Fruit fly (Drosophila melanogaster): Measurements from ENCODE around the gene CG10352.

The CG10352 gene

dm6 chrX:11920959-11921358, 44.0 kb upstream of the CG10352 start (continued):
- TF ChIP-seq CG5245 (GFP tag; optimal IDR thresholded peaks at IDR 0.05), result peak; percentile 64
- peak; percentile 62 for TF ChIP-seq CG17612 (GFP tag; IDR thresholded peaks at IDR 0.05)
- peak; percentile 74 for TF ChIP-seq peb (GFP tag; IDR thresholded peaks at IDR 0.05)
- TF ChIP-seq usp (GFP tag; optimal IDR thresholded peaks at IDR 0.05), result no peak
- TF ChIP-seq gem (tag; optimal IDR thresholded peaks at IDR 0.05), result peak; percentile 95
- TF ChIP-seq tin (GFP tag; optimal IDR thresholded peaks at IDR 0.05), result peak; percentile 75
- peak; percentile 28 for TF ChIP-seq CG17186 (GFP tag; optimal IDR thresholded peaks at IDR 0.05)
- TF ChIP-seq CG18599 (GFP tag; optimal IDR thresholded peaks at IDR 0.05), result peak; percentile 87
- TF ChIP-seq CG7745 (tag; optimal IDR thresholded peaks at IDR 0.05), result no peak
- peak in 1 of 2 experiments; percentile 91 for TF ChIP-seq eve (GFP tag; optimal IDR thresholded peaks at IDR 0.05)
- TF ChIP-seq BEAF-32 (GFP tag; optimal IDR thresholded peaks at IDR 0.05), result no peak
- TF ChIP-seq Asciz (GFP tag; optimal IDR thresholded peaks at IDR 0.05), result peak; percentile 89
- TF ChIP-seq CG3065 (GFP tag; optimal IDR thresholded peaks at IDR 0.05), result peak; percentile 13
- TF ChIP-seq CG9215 (GFP tag; IDR thresholded peaks at IDR 0.05), result peak; percentile 86
- peak; percentile 85 for TF ChIP-seq ATbp (GFP tag; optimal IDR thresholded peaks at IDR 0.05)
- peak; percentile 63 for TF ChIP-seq CG7928 (GFP tag; optimal IDR thresholded peaks at IDR 0.05)
- TF ChIP-seq CG15696 (tag; optimal IDR thresholded peaks at IDR 0.05), result peak; percentile 58
- peak; percentile 91 for TF ChIP-seq lmd (GFP tag; IDR thresholded peaks at IDR 0.05)
- peak; percentile 87 for TF ChIP-seq scrt (GFP tag; optimal IDR thresholded peaks at IDR 0.05)
- TF ChIP-seq Scr (GFP tag; IDR thresholded peaks at IDR 0.05; ENCODE audit: partially characterized antibody), result no peak
- TF ChIP-seq Trl (optimal IDR thresholded peaks at IDR 0.05), result peak; percentile 33 to 64
- peak; percentile 69 for TF ChIP-seq Trl (GFP tag; optimal IDR thresholded peaks at IDR 0.05)
- peak; percentile 71 for TF ChIP-seq eyg (GFP tag; optimal IDR thresholded peaks at IDR 0.05)
- no peak; the same call in 1 of the 2 replicates for TF ChIP-seq Doc2 (GFP tag; IDR thresholded peaks at IDR 0.05)
- peak in 1 of 2 experiments; percentile 79 for TF ChIP-seq Hr78 (GFP tag; optimal IDR thresholded peaks at IDR 0.05)
- peak; percentile 22 for TF ChIP-seq CG3995 (GFP tag; optimal IDR thresholded peaks at IDR 0.05)
- TF ChIP-seq CG11504 (tag; optimal IDR thresholded peaks at IDR 0.05), result peak; percentile 94
- TF ChIP-seq cwo (GFP tag; optimal IDR thresholded peaks at IDR 0.05), result peak; percentile 85
- TF ChIP-seq slou (GFP tag; optimal IDR thresholded peaks at IDR 0.05), result peak; percentile 86
- TF ChIP-seq Oli (tag; optimal IDR thresholded peaks at IDR 0.05), result peak; percentile 93
- peak; percentile 69 for TF ChIP-seq Dip3 (GFP tag; optimal IDR thresholded peaks at IDR 0.05)
- peak; percentile 54; the same call in 1 of the 2 replicates for TF ChIP-seq bowl (GFP tag; IDR thresholded peaks at IDR 0.05)
- TF ChIP-seq CG6254 (GFP tag; optimal IDR thresholded peaks at IDR 0.05), result peak; percentile 74
- peak; percentile 1 for TF ChIP-seq repo (GFP tag; optimal IDR thresholded peaks at IDR 0.05)
- peak; percentile 88 for TF ChIP-seq CG10267 (tag; optimal IDR thresholded peaks at IDR 0.05)
- 0 out of 3 replicates have a peak, but pooled peaks have one; percentile 42 for TF ChIP-seq CG2199 (GFP tag; IDR thresholded peaks at IDR 0.05)
- peak; percentile 39 for TF ChIP-seq her (GFP tag; optimal IDR thresholded peaks at IDR 0.05)
- TF ChIP-seq ranshi (GFP tag; IDR thresholded peaks at IDR 0.05), result peak; percentile 80
- peak; percentile 89 for TF ChIP-seq CG12219 (GFP tag; optimal IDR thresholded peaks at IDR 0.05)
- peak; percentile 68 for TF ChIP-seq Usf (GFP tag; optimal IDR thresholded peaks at IDR 0.05)
- TF ChIP-seq MTF-1 (GFP tag; optimal IDR thresholded peaks at IDR 0.05; ENCODE audit: borderline replicate concordance), result peak; percentile 65
- peak; percentile 74; the same call in 2 of the 3 replicates for TF ChIP-seq gce (GFP tag; IDR thresholded peaks at IDR 0.05)
- TF ChIP-seq ash1 (GFP tag; optimal IDR thresholded peaks at IDR 0.05), result no peak
- peak; percentile 90 for TF ChIP-seq CG3281 (GFP tag; optimal IDR thresholded peaks at IDR 0.05)
- TF ChIP-seq CG6813 (GFP tag; optimal IDR thresholded peaks at IDR 0.05), result peak; percentile 81
- no peak for TF ChIP-seq knrl (GFP tag; IDR thresholded peaks at IDR 0.05; ENCODE audit: partially characterized antibody)
- peak; percentile 61; the same call in 1 of the 2 replicates for TF ChIP-seq CG10959 (GFP tag; IDR thresholded peaks at IDR 0.05)
- peak; percentile 41 for TF ChIP-seq CG9609 (GFP tag; optimal IDR thresholded peaks at IDR 0.05)
- TF ChIP-seq gro (GFP tag; optimal IDR thresholded peaks at IDR 0.05), result peak; percentile 56
- peak; percentile 60 for TF ChIP-seq NK7.1 (GFP tag; optimal IDR thresholded peaks at IDR 0.05)

Measured in whole organism, embryonic.